Worm (Caenorhabditis elegans) whole organism, L4/young adult: ENCODE results near the gene F02H6.7.

ENCODE experiments used
- W03F9.2 ChIP-seq: fragments of 150-350 bp; optimal IDR thresholded peaks from 2 replicates; lab custom pipeline; 2014; ENCODE audit warnings: missing biosample characterization, missing genetic modification characterization
- dao-5 ChIP-seq: sonication (generic microtip); optimal IDR thresholded peaks from 2 replicates; lab custom pipeline; 2016; ENCODE audit warnings: missing genotype, missing genetic modification characterization, moderate library complexity, missing compliant biosample characterization
- him-1 ChIP-seq: sonication (generic microtip); optimal IDR thresholded peaks from 2 replicates; lab custom pipeline; 2016; ENCODE audit warnings: missing genotype, missing genetic modification reagents, missing genetic modification characterization, missing compliant biosample characterization

F02H6.7 gene

ce11 chrIV:14238976-14239375, 11.0 kb upstream of the F02H6.7 start, which contains the start of gene Y64G10A.1:
TSS of gene Y64G10A.1 (minus strand) at chrIV:14239076.
- no peak for TF ChIP-seq dao-5 (tag; lab: Kevin White, UChicago)
- TF ChIP-seq W03F9.2, result no peak
- no peak for TF ChIP-seq him-1 (tag; lab: Kevin White, UChicago)

ce11 chrIV:14230799-14231198, 2.8 kb upstream of the F02H6.7 start, which contains the start of gene F02H6.6:
TSS of gene F02H6.6 (minus strand) at chrIV:14230899.
- TF ChIP-seq dao-5 (tag; lab: Kevin White, UChicago), result no peak
- TF ChIP-seq him-1 (tag; lab: Kevin White, UChicago), result no peak
- no peak for TF ChIP-seq W03F9.2

DNA sequence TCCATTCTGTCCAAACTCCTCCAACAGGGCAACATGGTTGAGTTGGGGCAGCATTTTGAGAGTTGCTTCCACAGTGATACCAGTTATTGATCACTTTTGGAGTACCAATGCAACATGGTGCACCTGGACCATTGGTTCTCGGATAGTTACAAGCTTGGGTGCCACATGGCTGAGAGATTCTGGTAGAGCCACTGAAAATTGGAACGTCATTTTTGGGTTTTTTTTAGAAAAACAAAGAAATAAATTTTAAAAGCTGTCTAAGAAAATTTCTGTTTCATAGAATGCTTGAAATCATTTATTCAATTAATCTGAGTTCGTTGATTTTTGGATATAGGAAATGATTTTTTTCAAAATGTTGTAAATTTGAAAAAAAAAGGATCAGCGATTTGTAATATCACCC, 831 bp downstream of the F02H6.7 start:
- TF ChIP-seq W03F9.2 (no peak), dao-5 (tag; lab: Kevin White, UChicago) (no peak), him-1 (tag; lab: Kevin White, UChicago) (no peak)

- no peak for TF ChIP-seq him-1 (tag; lab: Kevin White, UChicago)
- peak; percentile 14 for TF ChIP-seq dao-5 (tag; lab: Kevin White, UChicago)
- peak; percentile 48 for TF ChIP-seq W03F9.2
These were observed 3.1 kb downstream of the F02H6.7 start for ce11 chrIV:14224912-14225311.

- no peak for TF ChIP-seq him-1 (tag; lab: Kevin White, UChicago)
- TF ChIP-seq W03F9.2, result no peak
- no peak for TF ChIP-seq dao-5 (tag; lab: Kevin White, UChicago)
These were observed 8.3 kb downstream of the F02H6.7 start, which contains the start of gene sqrd-1 for ce11 chrIV:14219714-14220113. TSS of gene sqrd-1 (plus strand) at chrIV:14219871.

ce11 chrIV:14215777-14216176, 12.2 kb downstream of the F02H6.7 start:
- no peak for TF ChIP-seq him-1 (tag; lab: Kevin White, UChicago)
- no peak for TF ChIP-seq dao-5 (tag; lab: Kevin White, UChicago)
- TF ChIP-seq W03F9.2, result no peak

ce11 chrIV:14203162-14203561, 24.8 kb downstream of the F02H6.7 start, which contains the start of gene F02H6.3:
TSS of gene F02H6.3 (plus strand) at chrIV:14203427.
- no peak for TF ChIP-seq him-1 (tag; lab: Kevin White, UChicago)
- no peak for TF ChIP-seq W03F9.2
- TF ChIP-seq dao-5 (tag; lab: Kevin White, UChicago), result no peak

- TF ChIP-seq W03F9.2, result no peak
- no peak for TF ChIP-seq dao-5 (tag; lab: Kevin White, UChicago)
- no peak for TF ChIP-seq him-1 (tag; lab: Kevin White, UChicago)
These were observed 31.8 kb downstream of the F02H6.7 start, which contains the start of gene F02H6.2 for ce11 chrIV:14196176-14196575. TSS of gene F02H6.2 (plus strand) at chrIV:14196476.

DNA sequence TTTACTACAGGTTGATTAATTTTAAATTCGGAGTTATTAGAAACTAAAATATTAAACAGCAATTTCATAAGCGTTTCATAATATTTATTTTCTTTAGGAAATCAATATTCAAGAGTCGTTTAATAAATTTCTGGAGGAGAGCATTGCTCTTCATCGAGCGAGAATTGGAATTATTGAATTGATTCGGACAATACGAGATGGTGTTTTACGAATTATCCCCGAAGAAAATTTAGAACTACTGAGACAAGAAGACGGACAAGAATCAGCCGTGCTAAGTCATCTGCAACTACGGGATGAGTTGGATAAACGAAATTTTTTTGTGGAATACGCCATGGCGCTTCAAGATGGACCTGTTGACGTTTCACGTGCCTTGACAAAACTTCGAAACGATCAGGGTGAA, 33.7 kb downstream of the F02H6.7 start:
- no peak for TF ChIP-seq W03F9.2
- no peak for TF ChIP-seq him-1 (tag; lab: Kevin White, UChicago)
- TF ChIP-seq dao-5 (tag; lab: Kevin White, UChicago), result no peak

ce11 chrIV:14193196-14193595, 34.8 kb downstream of the F02H6.7 start, which contains the start of gene K01G12.3:
TSS of gene K01G12.3 (plus strand) at chrIV:14193496.
- TF ChIP-seq him-1 (tag; lab: Kevin White, UChicago) (no peak), W03F9.2 (no peak), dao-5 (tag; lab: Kevin White, UChicago) (no peak)

DNA sequence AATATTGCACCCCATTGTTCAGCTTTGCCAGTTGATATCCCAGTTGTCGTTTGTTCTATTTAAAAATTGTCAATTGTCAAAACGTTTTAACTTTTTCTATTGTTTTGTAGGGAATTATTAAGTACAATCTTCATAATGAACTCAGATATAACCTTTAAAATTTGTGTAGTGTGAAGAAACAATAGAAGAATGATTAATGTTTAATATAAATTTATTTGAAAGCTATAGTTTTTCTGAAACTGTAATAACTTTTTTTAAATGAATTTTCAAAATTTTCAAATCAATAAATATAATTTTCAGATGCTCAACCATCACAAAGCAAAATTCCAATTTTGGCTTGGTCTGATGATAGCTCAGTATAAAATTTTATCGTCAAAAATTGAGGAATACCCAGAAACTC, 36.0 kb downstream of the F02H6.7 start, which contains the start of gene K01G12.22:
TSS of gene K01G12.22 (plus strand) at position 301 of the 400 bp plus-strand sequence.
- TF ChIP-seq dao-5 (tag; lab: Kevin White, UChicago), result no peak
- TF ChIP-seq him-1 (tag; lab: Kevin White, UChicago), result no peak
- TF ChIP-seq W03F9.2, result no peak

DNA sequence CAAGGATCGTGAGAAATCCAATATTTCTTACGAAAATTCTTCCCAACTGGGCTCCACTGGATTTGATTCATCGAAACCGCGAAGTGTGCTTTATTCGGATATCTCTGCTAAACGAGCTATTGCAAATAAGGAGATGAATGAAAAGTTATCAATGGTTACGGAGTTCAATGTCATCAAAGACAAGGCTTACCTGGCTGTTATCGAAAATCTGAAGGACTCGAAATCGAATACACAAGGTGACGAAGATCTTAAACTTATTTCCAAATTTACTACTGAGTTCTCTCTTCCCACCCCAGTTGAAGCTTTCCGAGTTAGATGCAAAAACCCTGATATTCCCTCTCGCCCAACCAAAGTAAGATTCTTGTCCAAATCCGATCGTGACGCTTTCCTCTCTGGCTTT, 41.7 kb downstream of the F02H6.7 start:
- TF ChIP-seq dao-5 (tag; lab: Kevin White, UChicago), result no peak
- TF ChIP-seq him-1 (tag; lab: Kevin White, UChicago), result no peak
- no peak for TF ChIP-seq W03F9.2

DNA sequence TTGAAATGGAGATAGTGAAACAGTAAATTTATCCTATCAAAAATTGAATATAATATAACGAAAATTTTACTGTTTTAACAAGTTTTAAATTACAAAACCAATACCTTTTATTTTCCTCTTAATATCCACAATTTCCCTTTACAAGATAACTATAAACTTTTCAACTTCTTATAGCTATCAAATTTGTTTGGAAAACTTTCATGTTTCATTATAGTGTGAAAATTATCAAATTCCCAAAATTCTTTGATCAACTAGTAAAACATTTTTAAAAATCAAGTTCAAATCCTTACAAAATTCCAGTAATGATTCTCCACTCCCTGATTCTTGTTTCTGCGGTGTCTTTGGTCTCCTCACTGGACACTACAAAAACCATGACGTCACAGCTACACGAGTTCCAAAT, 45.9 kb downstream of the F02H6.7 start, which contains the start of gene R05A10.1:
TSS of gene R05A10.1 (plus strand) at position 301 of the 400 bp plus-strand sequence.
- no peak for TF ChIP-seq him-1 (tag; lab: Kevin White, UChicago)

ce11 chrIV:14177058-14177457, 50.9 kb downstream of the F02H6.7 start, which contains the start of gene R05A10.2:
TSS of gene R05A10.2 (plus strand) at chrIV:14177271.
- TF ChIP-seq W03F9.2, result no peak

DNA sequence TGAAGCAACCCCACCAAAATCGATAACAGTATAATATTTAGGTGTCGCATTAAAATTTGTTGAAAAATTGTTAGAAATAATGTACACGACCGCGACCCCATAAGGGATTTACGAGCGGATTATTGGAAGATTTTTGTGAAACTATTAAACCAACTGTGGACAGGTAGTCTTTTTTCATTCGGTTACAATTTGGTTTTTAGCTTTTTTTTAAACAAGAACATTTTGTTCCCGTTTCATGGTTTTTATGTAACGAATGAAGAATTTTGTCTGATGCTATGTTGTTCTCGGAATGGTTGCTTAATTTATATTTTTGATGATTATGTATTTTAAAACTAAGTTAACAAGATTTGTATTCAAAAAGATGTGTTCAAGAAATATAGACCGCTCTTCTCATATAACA, 51.6 kb downstream of the F02H6.7 start, which contains the start of gene R05A10.3:
TSS of gene R05A10.3 (minus strand) at position 101 of the 400 bp plus-strand sequence.
- TF ChIP-seq him-1 (tag; lab: Kevin White, UChicago) (no peak), W03F9.2 (no peak), dao-5 (tag; lab: Kevin White, UChicago) (no peak)
